Worm (Caenorhabditis elegans) whole organism, mixed stage, embryonic: ENCODE data around the gene F14E5.2.
A peak's percentile ranks its signal among the peaks of the same experiment; 100 is the strongest.

Source experiments
- bed-3 ChIP-seq: fragments of 200-800 bp; sonication (Bioruptor generic); optimal IDR thresholded peaks from 3 replicates; lab custom pipeline; 2018; ENCODE audit warnings: mild to moderate bottlenecking, missing genetic modification characterization, moderate library complexity, missing compliant biosample characterization
- blmp-1 ChIP-seq: fragments of 150-350 bp; optimal IDR thresholded peaks from 2 replicates; lab custom pipeline; 2014; ENCODE audit warnings: missing biosample characterization, missing genetic modification characterization
- ceh-39 ChIP-seq: fragments of 150-350 bp; optimal IDR thresholded peaks from 2 replicates; lab custom pipeline; 2014; ENCODE audit warnings: missing biosample characterization, missing genetic modification characterization
- ceh-83 ChIP-seq: fragments of 200-800 bp; sonication (Bioruptor generic); optimal IDR thresholded peaks from 2 replicates; lab custom pipeline; 2018; ENCODE audit warnings: mild to moderate bottlenecking, missing genetic modification characterization, missing compliant biosample characterization
- ces-1 ChIP-seq: fragments of 150-350 bp; optimal IDR thresholded peaks from 2 replicates; lab custom pipeline; 2014; ENCODE audit warnings: missing biosample characterization, missing genetic modification reagents, missing genetic modification characterization
- drap-1 ChIP-seq: fragments of 200-800 bp; sonication (Bioruptor generic); optimal IDR thresholded peaks from 3 replicates; lab custom pipeline; 2018; ENCODE audit warnings: mild to moderate bottlenecking, missing genetic modification characterization, missing compliant biosample characterization
- elt-1 ChIP-seq: sonication (generic microtip); optimal IDR thresholded peaks from 2 replicates; lab custom pipeline; 2017; ENCODE audit warnings: missing genetic modification characterization, mild to moderate bottlenecking, missing compliant biosample characterization, antibody characterized with exemption, moderate library complexity, borderline replicate concordance; ENCODE audit not compliant: insufficient read depth
- elt-3 ChIP-seq: fragments of 150-350 bp; optimal IDR thresholded peaks from 2 replicates; lab custom pipeline; 2014; ENCODE audit warnings: missing biosample characterization, missing genetic modification characterization
- flh-1 ChIP-seq: fragments of 200-800 bp; sonication (Bioruptor generic); optimal IDR thresholded peaks from 2 replicates; lab custom pipeline; 2018; ENCODE audit warnings: mild to moderate bottlenecking, missing genetic modification characterization, moderate library complexity, missing compliant biosample characterization
- hlh-1 ChIP-seq: fragments of 150-350 bp; optimal IDR thresholded peaks from 2 replicates; lab custom pipeline; 2014; ENCODE audit warnings: missing biosample characterization, missing genetic modification reagents, missing genetic modification characterization
- lin-13 ChIP-seq: fragments of 150-350 bp; optimal IDR thresholded peaks from 2 replicates; lab custom pipeline; 2014; ENCODE audit warnings: missing biosample characterization, missing genetic modification characterization
- lin-32 ChIP-seq: fragments of 200-800 bp; sonication (Bioruptor generic); optimal IDR thresholded peaks from 2 replicates; lab custom pipeline; 2018; ENCODE audit warnings: mild to moderate bottlenecking, missing genetic modification characterization, missing compliant biosample characterization
- lsy-2 ChIP-seq: fragments of 150-350 bp; optimal IDR thresholded peaks from 2 replicates; lab custom pipeline; 2014; ENCODE audit warnings: missing biosample characterization, missing genetic modification characterization
- mab-5 ChIP-seq: fragments of 150-350 bp; optimal IDR thresholded peaks from 2 replicates; lab custom pipeline; 2014; ENCODE audit warnings: missing biosample characterization, missing genetic modification characterization
- mep-1 ChIP-seq: fragments of 150-350 bp; optimal IDR thresholded peaks from 2 replicates; lab custom pipeline; 2017; ENCODE audit warnings: missing biosample characterization, missing genetic modification reagents, missing genetic modification characterization, inconsistent platforms
- mls-2 ChIP-seq: sonication (generic microtip); optimal IDR thresholded peaks from 2 replicates; lab custom pipeline; 2016; ENCODE audit warnings: mild to moderate bottlenecking, missing genetic modification characterization, moderate library complexity, missing compliant biosample characterization
- nhr-12 ChIP-seq: fragments of 150-350 bp; optimal IDR thresholded peaks from 2 replicates; lab custom pipeline; 2014; ENCODE audit warnings: missing biosample characterization, missing genetic modification characterization
- nhr-2 ChIP-seq: fragments of 150-350 bp; optimal IDR thresholded peaks from 2 replicates; lab custom pipeline; 2014; ENCODE audit warnings: missing biosample characterization, missing genetic modification characterization
- nhr-237 ChIP-seq: fragments of 150-350 bp; optimal IDR thresholded peaks from 2 replicates; lab custom pipeline; 2014; ENCODE audit warnings: missing biosample characterization, missing genetic modification characterization
- nhr-28 ChIP-seq: fragments of 150-350 bp; optimal IDR thresholded peaks from 2 replicates; lab custom pipeline; 2014; ENCODE audit warnings: missing biosample characterization, missing genetic modification characterization
- nhr-76 ChIP-seq: sonication (generic microtip); optimal IDR thresholded peaks from 2 replicates; lab custom pipeline; 2017; ENCODE audit warnings: missing biosample characterization, missing genetic modification characterization
- pha-4 ChIP-seq: fragments of 150-350 bp; optimal IDR thresholded peaks from 2 replicates; lab custom pipeline; 2018; ENCODE audit warnings: missing biosample characterization, missing genetic modification reagents, missing genetic modification characterization
- sem-2 ChIP-seq: fragments of 200-800 bp; sonication (Bioruptor generic); optimal IDR thresholded peaks from 2 replicates; lab custom pipeline; 2018; ENCODE audit warnings: mild to moderate bottlenecking, missing genetic modification characterization, missing compliant biosample characterization
- sptf-1 ChIP-seq: sonication (generic microtip); optimal IDR thresholded peaks from 2 replicates; lab custom pipeline; 2017; ENCODE audit warnings: mild to moderate bottlenecking, missing genetic modification characterization, moderate library complexity, missing compliant biosample characterization
- tbx-8 ChIP-seq: fragments of 200-800 bp; sonication (Bioruptor generic); optimal IDR thresholded peaks from 2 replicates; lab custom pipeline; 2018; ENCODE audit warnings: mild to moderate bottlenecking, missing genetic modification characterization, moderate library complexity, missing compliant biosample characterization
- unc-120 ChIP-seq: sonication (generic microtip); optimal IDR thresholded peaks from 2 replicates; lab custom pipeline; 2017; ENCODE audit warnings: missing genetic modification characterization, missing compliant biosample characterization; ENCODE audit not compliant: poor library complexity, severe bottlenecking
- unc-39 ChIP-seq: fragments of 150-350 bp; optimal IDR thresholded peaks from 2 replicates; lab custom pipeline; 2014; ENCODE audit warnings: missing biosample characterization, missing genetic modification characterization
- unc-62 ChIP-seq: fragments of 150-350 bp; optimal IDR thresholded peaks from 2 replicates; lab custom pipeline; 2014; ENCODE audit warnings: missing biosample characterization, missing genetic modification reagents, missing genetic modification characterization
- zip-8 ChIP-seq: fragments of 150-350 bp; optimal IDR thresholded peaks from 2 replicates; lab custom pipeline; 2014; ENCODE audit warnings: missing biosample characterization, missing genetic modification characterization
- ztf-11 ChIP-seq: fragments of 150-350 bp; optimal IDR thresholded peaks from 2 replicates; lab custom pipeline; 2014; ENCODE audit warnings: missing biosample characterization, missing genetic modification characterization

Gene F14E5.2

ce11 chrII:8467809-8468208 lies 39.2 kb upstream of the F14E5.2 start, which contains the start of gene M05D6.2:
M05D6.2 (plus strand) TSS chrII:8468109.
- TF ChIP-seq flh-1 (GFP tag; lab: Kevin White, UChicago) (no peak), blmp-1 (tag; lab: Kevin White, UChicago) (no peak), sptf-1 (tag; lab: Kevin White, UChicago) (no peak), hlh-1 (tag; lab: Kevin White, UChicago) (no peak), elt-3 (no peak), ceh-39 (tag; lab: Kevin White, UChicago) (no peak), ztf-11 (tag; lab: Kevin White, UChicago) (no peak), mep-1 (no peak), drap-1 (GFP tag; lab: Kevin White, UChicago) (no peak), nhr-76 (tag; lab: Kevin White, UChicago) (no peak), zip-8 (no peak), lin-13 (tag; lab: Kevin White, UChicago) (no peak), nhr-28 (tag; lab: Kevin White, UChicago) (no peak), ces-1 (GFP tag; lab: Kevin White, UChicago) (no peak), nhr-2 (tag; lab: Kevin White, UChicago) (no peak), unc-62 (GFP tag; lab: Kevin White, UChicago) (no peak)

- TF ChIP-seq ceh-83 (peak; percentile 32), unc-120 (tag; lab: Kevin White, UChicago) (no peak)
- TF ChIP-seq, all 35 proteins: peak for 1
These were observed 38.2 kb upstream of the F14E5.2 start, which contains the start of gene F22B5.10 for ce11 chrII:8466874-8467273. F22B5.10 (plus strand) TSS chrII:8467174.

- TF ChIP-seq sem-2 (GFP tag; lab: Kevin White, UChicago) = no peak
- TF ChIP-seq pha-4 (tag; lab: Kevin White, UChicago) = peak; percentile 47
- TF ChIP-seq ces-1 (GFP tag; lab: Kevin White, UChicago) = peak; percentile 93
- TF ChIP-seq lsy-2 (tag; lab: Kevin White, UChicago) = peak; percentile 24
- peak; percentile 93 for TF ChIP-seq unc-120 (tag; lab: Kevin White, UChicago)
- TF ChIP-seq lin-32 (GFP tag; lab: Kevin White, UChicago) = no peak
These were observed 35.8 kb upstream of the F14E5.2 start, which contains the start of gene fars-3 for ce11 chrII:8464448-8464898. fars-3 (plus strand) TSS chrII:8464848.

ce11 chrII:8457438-8457837 lies 28.8 kb upstream of the F14E5.2 start, which contains the start of gene zyg-9:
zyg-9 (plus strand) TSS chrII:8457818.
- no peak for TF ChIP-seq nhr-12
- TF ChIP-seq drap-1 (GFP tag; lab: Kevin White, UChicago) = no peak
- no peak for TF ChIP-seq blmp-1 (tag; lab: Kevin White, UChicago)
- TF ChIP-seq mep-1 = no peak
- no peak for TF ChIP-seq elt-3
- TF ChIP-seq tbx-8 (GFP tag; lab: Kevin White, UChicago) = no peak
- TF ChIP-seq nhr-237 = no peak
- TF ChIP-seq lin-32 (GFP tag; lab: Kevin White, UChicago) = no peak
- no peak for TF ChIP-seq elt-1 (tag; lab: Kevin White, UChicago)
- TF ChIP-seq flh-1 (GFP tag; lab: Kevin White, UChicago) = no peak
- TF ChIP-seq mls-2 (tag; lab: Kevin White, UChicago) = no peak
- no peak for TF ChIP-seq unc-120 (tag; lab: Kevin White, UChicago)
- TF ChIP-seq unc-39 (tag; lab: Kevin White, UChicago) = no peak
- no peak for TF ChIP-seq mab-5 (tag; lab: Kevin White, UChicago)
- TF ChIP-seq bed-3 (GFP tag; lab: Kevin White, UChicago) = no peak
- TF ChIP-seq lsy-2 (tag; lab: Kevin White, UChicago) = no peak
- TF ChIP-seq ceh-83 = no peak

ce11 chrII:8456681-8457389 lies 28.2 kb upstream of the F14E5.2 start:
- TF ChIP-seq ceh-83 (no peak), drap-1 (GFP tag; lab: Kevin White, UChicago) (no peak), lin-13 (tag; lab: Kevin White, UChicago) (peak; percentile 0), hlh-1 (tag; lab: Kevin White, UChicago) (peak; percentile 1)
